Fruit fly (Drosophila melanogaster) whole organism, embryonic: ENCODE data around the gene CG2493.

Experiments
- ATbp ChIP-seq: fragments of 200-800 bp; sonication (Bioruptor generic); optimal IDR thresholded peaks from 2 replicates; lab custom pipeline; 2017; ENCODE audit warnings: missing biosample characterization, mild to moderate bottlenecking, missing genetic modification characterization, missing genetic modification reagents
- CG11696 ChIP-seq: fragments of 200-800 bp; sonication (Bioruptor generic); IDR thresholded peaks from 2 replicates; pipeline ENCODE4 v1.3.6; 2022; ENCODE audit warnings: missing biosample characterization, missing genetic modification characterization
- CG15601 ChIP-seq: fragments of 200-800 bp; sonication (Bioruptor generic); optimal IDR thresholded peaks from 3 replicates; lab custom pipeline; 2019; ENCODE audit warnings: missing biosample characterization, mild to moderate bottlenecking, missing genetic modification characterization, moderate library complexity
- CG15696 ChIP-seq: fragments of 200-800 bp; sonication (Bioruptor generic); optimal IDR thresholded peaks from 2 replicates; lab custom pipeline; 2019; ENCODE audit warnings: missing biosample characterization, mild to moderate bottlenecking, missing genetic modification characterization, moderate library complexity
- CG1603 ChIP-seq: fragments of 200-800 bp; sonication (Bioruptor generic); optimal IDR thresholded peaks from 2 replicates; lab custom pipeline; 2019; ENCODE audit warnings: missing biosample characterization, mild to moderate bottlenecking, missing genetic modification characterization, moderate library complexity
- CG1647 ChIP-seq: fragments of 200-800 bp; sonication (Bioruptor generic); optimal IDR thresholded peaks from 3 replicates; lab custom pipeline; 2016; ENCODE audit warnings: missing biosample characterization, missing genetic modification characterization
- CG17359 ChIP-seq: fragments of 200-800 bp; sonication (Bioruptor generic); optimal IDR thresholded peaks from 3 replicates; lab custom pipeline; 2018; ENCODE audit warnings: missing biosample characterization, mild to moderate bottlenecking, missing genetic modification characterization, moderate library complexity
- CG17568 ChIP-seq: fragments of 200-800 bp; sonication (Bioruptor generic); optimal IDR thresholded peaks from 2 replicates; lab custom pipeline; 2018; ENCODE audit warnings: missing biosample characterization, mild to moderate bottlenecking, missing genetic modification characterization, moderate library complexity
- CG2199 ChIP-seq: fragments of 200-800 bp; sonication (Bioruptor generic); IDR thresholded peaks from 3 replicates; pipeline ENCODE4 v1.3.6; 2022; ENCODE audit warnings: missing biosample characterization, missing genetic modification characterization
- CG2889 ChIP-seq: fragments of 200-800 bp; sonication (Bioruptor generic); IDR thresholded peaks from 3 replicates; pipeline ENCODE4 v1.3.6; 2022; ENCODE audit warnings: missing biosample characterization, missing genetic modification characterization
- CG34224 ChIP-seq: fragments of 200-800 bp; sonication (Bioruptor generic); IDR thresholded peaks from 3 replicates; pipeline ENCODE4 v1.3.6; 2022; ENCODE audit warnings: missing biosample characterization, missing genetic modification characterization; ENCODE audit not compliant: partially characterized antibody
- CG4360 ChIP-seq: fragments of 200-800 bp; sonication (Bioruptor generic); IDR thresholded peaks from 2 replicates; pipeline ENCODE4 v1.3.6; 2022; ENCODE audit warnings: missing biosample characterization, missing genetic modification characterization
- CG6854 ChIP-seq: fragments of 200-800 bp; sonication (Bioruptor generic); optimal IDR thresholded peaks from 3 replicates; lab custom pipeline; 2017; ENCODE audit warnings: missing biosample characterization, mild to moderate bottlenecking, missing genetic modification characterization
- CG7786 ChIP-seq: fragments of 200-800 bp; sonication (Bioruptor generic); optimal IDR thresholded peaks from 2 replicates; lab custom pipeline; 2016; ENCODE audit warnings: missing biosample characterization, missing genetic modification characterization
- CG7928 ChIP-seq: fragments of 200-800 bp; sonication (Bioruptor generic); optimal IDR thresholded peaks from 2 replicates; lab custom pipeline; 2017; ENCODE audit warnings: missing biosample characterization, mild to moderate bottlenecking, missing genetic modification characterization
- CG8290 ChIP-seq, 3 experiments: fragments of 200-800 bp; sonication (Bioruptor generic); optimal IDR thresholded peaks; 2 replicates each; lab custom pipeline; 2016 to 2019; ENCODE audit warnings: missing biosample characterization in 3 of 3, missing genetic modification characterization in 3 of 3, mild to moderate bottlenecking in 2 of 3, moderate library complexity in 1 of 3
- CG8765 ChIP-seq: fragments of 200-800 bp; sonication (Bioruptor generic); IDR thresholded peaks from 2 replicates; pipeline ENCODE4 v1.3.6; 2022; ENCODE audit warnings: missing biosample characterization, missing genetic modification characterization
- CG8924 ChIP-seq: fragments of 200-800 bp; optimal IDR thresholded peaks from 3 replicates; lab custom pipeline; 2019; ENCODE audit warnings: missing biosample characterization, mild to moderate bottlenecking, missing genetic modification characterization, moderate library complexity
- CG8944 ChIP-seq: fragments of 200-800 bp; sonication (Bioruptor generic); optimal IDR thresholded peaks from 3 replicates; lab custom pipeline; 2016; ENCODE audit warnings: missing biosample characterization, missing genetic modification characterization
- CG9215 ChIP-seq: fragments of 200-800 bp; sonication (Bioruptor generic); IDR thresholded peaks from 2 replicates; pipeline ENCODE4 v1.3.6; 2022; ENCODE audit warnings: missing biosample characterization, missing genetic modification characterization
- CkIIα-i1 ChIP-seq: fragments of 200-800 bp; sonication (Bioruptor generic); IDR thresholded peaks from 2 replicates; pipeline ENCODE4 v1.3.6; 2022; ENCODE audit warnings: missing biosample characterization, missing genetic modification characterization
- D ChIP-seq, 2 experiments: fragments of 200-800 bp in 1 of 2; fragments of >200 bp in 1 of 2; sonication (Bioruptor generic) in 1 of 2; optimal IDR thresholded peaks; 2 replicates in 1 of 2; 3 replicates in 1 of 2; lab custom pipeline; 2017; ENCODE audit warnings: mild to moderate bottlenecking in 1 of 2, missing biosample characterization in 1 of 2, missing genetic modification characterization in 1 of 2, missing genetic modification reagents in 1 of 2
- Dip2 ChIP-seq: fragments of 200-800 bp; sonication (Bioruptor generic); IDR thresholded peaks from 2 replicates; pipeline ENCODE4 v1.3.6; 2022; ENCODE audit warnings: missing biosample characterization, missing genetic modification characterization
- H2.0 ChIP-seq: fragments of 200-800 bp; sonication (Bioruptor generic); IDR thresholded peaks from 2 replicates; pipeline ENCODE4 v1.3.6; 2022; ENCODE audit warnings: missing biosample characterization, missing genetic modification characterization
- HLHmδ ChIP-seq: fragments of 200-800 bp; sonication (Bioruptor generic); optimal IDR thresholded peaks from 2 replicates; lab custom pipeline; 2018; ENCODE audit warnings: missing biosample characterization, mild to moderate bottlenecking, missing genetic modification characterization, moderate library complexity
- HmgZ ChIP-seq: fragments of 200-800 bp; sonication (Bioruptor generic); optimal IDR thresholded peaks from 2 replicates; lab custom pipeline; 2018; ENCODE audit warnings: missing biosample characterization, mild to moderate bottlenecking, missing genetic modification characterization
- Lim3 ChIP-seq: fragments of 200-800 bp; sonication (Bioruptor generic); IDR thresholded peaks from 2 replicates; pipeline ENCODE4 v1.3.6; 2022; ENCODE audit warnings: missing biosample characterization, missing genetic modification characterization
- MESR4 ChIP-seq: fragments of 200-800 bp; sonication (Bioruptor generic); optimal IDR thresholded peaks from 2 replicates; lab custom pipeline; 2018; ENCODE audit warnings: missing biosample characterization, mild to moderate bottlenecking, missing genetic modification characterization, moderate library complexity
- NC2β ChIP-seq: fragments of 200-800 bp; sonication (Bioruptor generic); optimal IDR thresholded peaks from 2 replicates; lab custom pipeline; 2016; ENCODE audit warnings: missing biosample characterization, missing genetic modification characterization
- Sox102F ChIP-seq: fragments of 200-800 bp; sonication (Bioruptor generic); optimal IDR thresholded peaks from 2 replicates; lab custom pipeline; 2018; ENCODE audit warnings: missing biosample characterization, mild to moderate bottlenecking, missing genetic modification characterization, moderate library complexity
- Sry-δ ChIP-seq: fragments of 200-800 bp; sonication (Bioruptor generic); optimal IDR thresholded peaks from 2 replicates; lab custom pipeline; 2016; ENCODE audit warnings: missing biosample characterization, missing genetic modification characterization
- Vsx1 ChIP-seq: fragments of 200-800 bp; sonication (Bioruptor generic); optimal IDR thresholded peaks from 2 replicates; lab custom pipeline; 2017; ENCODE audit warnings: missing biosample characterization, mild to moderate bottlenecking, missing genetic modification characterization, missing genetic modification reagents
- YL-1 ChIP-seq: fragments of 200-800 bp; sonication (Bioruptor generic); optimal IDR thresholded peaks from 3 replicates; lab custom pipeline; 2017; ENCODE audit warnings: missing biosample characterization, mild to moderate bottlenecking, missing genetic modification characterization
- cas ChIP-seq: fragments of 200-800 bp; sonication (Bioruptor generic); IDR thresholded peaks from 2 replicates; pipeline ENCODE4 v1.3.6; 2022; ENCODE audit warnings: missing biosample characterization, missing genetic modification characterization
- cato ChIP-seq: fragments of 200-800 bp; sonication (Bioruptor generic); optimal IDR thresholded peaks from 2 replicates; lab custom pipeline; 2016; ENCODE audit warnings: missing biosample characterization, missing genetic modification characterization, borderline replicate concordance
- chn ChIP-seq: fragments of 200-800 bp; sonication (Bioruptor generic); optimal IDR thresholded peaks from 2 replicates; lab custom pipeline; 2016; ENCODE audit warnings: missing biosample characterization, missing genetic modification characterization
- gro ChIP-seq: fragments of 200-800 bp; sonication (Bioruptor generic); optimal IDR thresholded peaks from 2 replicates; lab custom pipeline; 2016; ENCODE audit warnings: missing biosample characterization, missing genetic modification characterization
- hbn ChIP-seq: fragments of 200-800 bp; sonication (Bioruptor generic); IDR thresholded peaks from 2 replicates; pipeline ENCODE4 v1.3.6; 2022; ENCODE audit warnings: missing biosample characterization, missing genetic modification characterization; ENCODE audit not compliant: partially characterized antibody
- ind ChIP-seq: fragments of 200-800 bp; sonication (Bioruptor generic); optimal IDR thresholded peaks from 3 replicates; lab custom pipeline; 2016; ENCODE audit warnings: missing biosample characterization, missing genetic modification characterization
- jumu ChIP-seq: fragments of 200-800 bp; sonication (Bioruptor generic); optimal IDR thresholded peaks from 3 replicates; lab custom pipeline; 2016; ENCODE audit warnings: missing biosample characterization, missing genetic modification characterization
- maf-S ChIP-seq: fragments of 200-800 bp; sonication (Bioruptor generic); optimal IDR thresholded peaks from 2 replicates; lab custom pipeline; 2016; ENCODE audit warnings: missing biosample characterization, missing genetic modification characterization
- nmo ChIP-seq: fragments of 200-800 bp; sonication (Bioruptor generic); optimal IDR thresholded peaks from 2 replicates; lab custom pipeline; 2018; ENCODE audit warnings: missing biosample characterization, mild to moderate bottlenecking, missing genetic modification characterization, moderate library complexity
- otp ChIP-seq: fragments of 200-800 bp; sonication (Bioruptor generic); IDR thresholded peaks from 3 replicates; pipeline ENCODE4, ENCODE4 v1.3.6; 2022; ENCODE audit warnings: missing biosample characterization, missing genetic modification characterization
- prd ChIP-seq, 3 experiments: fragments of >200 bp in 2 of 3; fragments of 200-800 bp in 1 of 3; sonication (Bioruptor generic) in 1 of 3; optimal IDR thresholded peaks in 2 of 3; IDR thresholded peaks in 1 of 3; 2 replicates in 2 of 3; 3 replicates in 1 of 3; pipeline versions ENCODE4 v1.3.6 to Lab custom; 2017 to 2022; ENCODE audit warnings: missing biosample characterization in 1 of 3, missing genetic modification characterization in 1 of 3
- sisA ChIP-seq: fragments of 200-800 bp; sonication (Bioruptor generic); IDR thresholded peaks from 2 replicates; pipeline ENCODE4 v1.3.6; 2022; ENCODE audit warnings: missing biosample characterization, missing genetic modification characterization
- ssp ChIP-seq: fragments of 200-800 bp; sonication (Bioruptor generic); IDR thresholded peaks from 2 replicates; pipeline ENCODE4 v1.3.6; 2022; ENCODE audit warnings: missing biosample characterization, missing genetic modification characterization
- sug ChIP-seq: fragments of 200-800 bp; optimal IDR thresholded peaks from 2 replicates; lab custom pipeline; 2019; ENCODE audit warnings: missing biosample characterization, mild to moderate bottlenecking, missing genetic modification characterization, moderate library complexity
- vfl ChIP-seq: fragments of 200-800 bp; sonication (Bioruptor generic); optimal IDR thresholded peaks from 2 replicates; lab custom pipeline; 2016; ENCODE audit warnings: missing biosample characterization, missing genetic modification characterization
- yki ChIP-seq: fragments of >200 bp; optimal IDR thresholded peaks from 3 replicates; lab custom pipeline; 2018

The CG2493 gene

DNA sequence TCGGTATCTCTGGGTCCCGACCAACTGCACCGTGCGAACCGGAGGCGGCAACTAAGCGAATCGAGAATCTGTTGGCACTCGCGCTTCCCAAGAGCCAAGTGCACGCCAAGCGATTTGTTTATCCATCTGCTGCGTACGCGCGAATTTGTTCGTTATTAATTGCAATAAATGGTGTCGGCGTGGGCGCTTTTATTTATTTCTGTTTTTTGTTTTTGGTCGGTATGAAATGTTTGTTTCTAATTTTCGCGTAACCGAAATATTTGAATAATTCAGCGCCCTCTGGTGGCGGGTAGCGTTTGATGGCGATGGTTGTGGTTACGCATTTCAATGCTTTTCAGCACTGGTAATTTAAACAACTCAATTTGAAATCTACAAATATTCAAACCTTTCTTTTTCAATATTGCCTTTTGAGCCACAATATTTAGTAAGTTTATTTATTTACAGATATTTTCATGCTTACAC is 48.5 kb downstream of the CG2493 start, which contains the start of gene CG10947 (continued):
- TF ChIP-seq cato (GFP tag; lab: Kevin White, UChicago) = peak; percentile 33
- peak; percentile 70 for TF ChIP-seq chn (GFP tag; lab: Kevin White, UChicago)
- TF ChIP-seq Lim3 (GFP tag; lab: Robert Waterston, UW) = no peak
- peak; percentile 36 for TF ChIP-seq ATbp
- TF ChIP-seq CG1647 (GFP tag; lab: Kevin White, UChicago) = peak; percentile 64
- TF ChIP-seq CkIIα-i1 (GFP tag; lab: Robert Waterston, UW) = no peak
- peak; percentile 60 for TF ChIP-seq CG34224
- TF ChIP-seq CG4360 (GFP tag; lab: Robert Waterston, UW) = no peak
- TF ChIP-seq CG7928 (GFP tag; lab: Kevin White, UChicago) = peak; percentile 28
- peak; percentile 67 for TF ChIP-seq CG1603
- peak; percentile 21 for TF ChIP-seq YL-1
- TF ChIP-seq MESR4 (GFP tag; lab: Kevin White, UChicago) = peak; percentile 4
- TF ChIP-seq D (optimal IDR thresholded peaks at IDR 0.05; lab: Kevin White, UChicago) = no peak
- peak; percentile 36 for TF ChIP-seq D (GFP tag; optimal IDR thresholded peaks at IDR 0.05; lab: Kevin White, UChicago)
- no peak for TF ChIP-seq CG11696 (GFP tag; lab: Robert Waterston, UW)
- TF ChIP-seq Dip2 = no peak
- TF ChIP-seq Sry-δ = peak; percentile 65
- TF ChIP-seq CG2199 (GFP tag; lab: Robert Waterston, UW) = 0 out of 3 replicates have a peak, but pooled peaks have one; percentile 24
- no peak for TF ChIP-seq CG9215
- peak; percentile 64 for TF ChIP-seq CG15601 (tag; lab: Kevin White, UChicago)
- no peak for TF ChIP-seq HLHmδ
- TF ChIP-seq cas (GFP tag; lab: Robert Waterston, UW) = no peak
- TF ChIP-seq nmo = peak; percentile 60
- peak; percentile 29 for TF ChIP-seq CG6854
- peak; percentile 73 for TF ChIP-seq H2.0 (GFP tag; lab: Robert Waterston, UW)
- peak; percentile 65 for TF ChIP-seq HmgZ (tag; lab: Kevin White, UChicago)
- no peak for TF ChIP-seq CG15696 (tag; lab: Kevin White, UChicago)
- peak; percentile 75 for TF ChIP-seq gro (GFP tag; lab: Kevin White, UChicago)
- peak; percentile 53 for TF ChIP-seq CG8944
- TF ChIP-seq maf-S (GFP tag; lab: Kevin White, UChicago) = peak; percentile 68
- TF ChIP-seq yki = no peak
- 0 out of 3 replicates have a peak, but pooled peaks have one; percentile 4 for TF ChIP-seq CG2889 (GFP tag; lab: Robert Waterston, UW)
- TF ChIP-seq prd (optimal IDR thresholded peaks at IDR 0.05; lab: Kevin White, UChicago) = no peak
- TF ChIP-seq prd (GFP tag; IDR thresholded peaks at IDR 0.05; lab: Robert Waterston, UW) = no peak; the same call in 2 of the 3 replicates
- TF ChIP-seq CG17568 (GFP tag; lab: Kevin White, UChicago) = peak; percentile 66
- peak; percentile 1 for TF ChIP-seq CG8924 (tag; lab: Kevin White, UChicago)
- no peak; the same call in 1 of the 2 replicates for TF ChIP-seq sisA (GFP tag; lab: Robert Waterston, UW)
- peak; percentile 51 for TF ChIP-seq hbn (GFP tag; lab: Robert Waterston, UW)
- peak; percentile 44 for TF ChIP-seq sug (tag; lab: Kevin White, UChicago)
- peak; percentile 53 for TF ChIP-seq CG17359 (tag; lab: Kevin White, UChicago)
- peak; percentile 14 for TF ChIP-seq vfl (GFP tag; lab: Kevin White, UChicago)
- peak; percentile 61 for TF ChIP-seq NC2β
- peak; percentile 64 for TF ChIP-seq CG8290 (GFP tag; optimal IDR thresholded peaks at IDR 0.05; lab: Kevin White, UChicago)
- TF ChIP-seq CG8290 (tag; optimal IDR thresholded peaks at IDR 0.05; lab: Kevin White, UChicago) = peak in 1 of 2 experiments; percentile 69
- peak; percentile 63 for TF ChIP-seq Vsx1 (GFP tag; lab: Kevin White, UChicago)
- TF ChIP-seq ind (GFP tag; lab: Kevin White, UChicago) = peak; percentile 57
- peak; percentile 75; the same call in 2 of the 3 replicates for TF ChIP-seq otp (GFP tag; lab: Robert Waterston, UW)
- peak; percentile 63 for TF ChIP-seq CG7786 (GFP tag; lab: Kevin White, UChicago)
- TF ChIP-seq ssp (GFP tag; lab: Robert Waterston, UW) = peak; percentile 33
- no peak for TF ChIP-seq CG8765 (GFP tag; lab: Robert Waterston, UW)
- peak; percentile 48 for TF ChIP-seq jumu (GFP tag; lab: Kevin White, UChicago)
- peak; percentile 66 for TF ChIP-seq Sox102F (GFP tag; lab: Kevin White, UChicago)
